Worm (Caenorhabditis elegans) whole organism, L1 larva: Measurements from ENCODE around the gene bcl-11.
A peak's percentile ranks its signal among the peaks of the same experiment; 100 is the strongest.

Experiments
- C16A3.4 ChIP-seq: fragments of 150-350 bp; optimal IDR thresholded peaks from 2 replicates; lab custom pipeline; 2014; ENCODE audit warnings: missing biosample characterization, missing genetic modification characterization
- C34B4.2 ChIP-seq: sonication (generic microtip); optimal IDR thresholded peaks from 2 replicates; lab custom pipeline; 2017; ENCODE audit warnings: mild to moderate bottlenecking, missing genetic modification characterization, missing compliant biosample characterization
- F16B12.6 ChIP-seq: fragments of 150-350 bp; optimal IDR thresholded peaks from 2 replicates; lab custom pipeline; 2014; ENCODE audit warnings: missing biosample characterization, missing genetic modification characterization
- aha-1 ChIP-seq: fragments of 150-350 bp; optimal IDR thresholded peaks from 2 replicates; lab custom pipeline; 2014; ENCODE audit warnings: missing biosample characterization, missing genetic modification characterization
- aly-2 ChIP-seq: fragments of 150-350 bp; optimal IDR thresholded peaks from 2 replicates; lab custom pipeline; 2014; ENCODE audit warnings: missing biosample characterization, missing genetic modification characterization
- ceh-8 ChIP-seq: fragments of 200-800 bp; sonication (Bioruptor generic); optimal IDR thresholded peaks from 2 replicates; lab custom pipeline; 2018; ENCODE audit warnings: mild to moderate bottlenecking, missing genetic modification characterization, moderate library complexity, missing compliant biosample characterization
- dsc-1 ChIP-seq: sonication (generic microtip); optimal IDR thresholded peaks from 2 replicates; lab custom pipeline; 2016; ENCODE audit warnings: mild to moderate bottlenecking, missing genetic modification characterization, missing compliant biosample characterization
- efl-1 ChIP-seq, 4 experiments: fragments of 150-350 bp; optimal IDR thresholded peaks in 3 of 4; peaks in 1 of 4; 1 replicate in 1 of 4; 2 replicates in 3 of 4; lab custom pipeline; 2014; ENCODE audit warnings: missing biosample characterization in 2 of 4, missing genetic modification characterization in 2 of 4, missing genetic modification reagents in 2 of 4
- egl-13 ChIP-seq: sonication (generic microtip); optimal IDR thresholded peaks from 2 replicates; lab custom pipeline; 2016; ENCODE audit warnings: missing genotype, missing genetic modification reagents, missing genetic modification characterization, missing compliant biosample characterization
- elt-2 ChIP-seq: sonication (generic microtip); optimal IDR thresholded peaks from 2 replicates; lab custom pipeline; 2016; ENCODE audit warnings: missing genetic modification characterization, mild to moderate bottlenecking, inconsistent platforms, missing compliant biosample characterization, missing genetic modification reagents
- fkh-10 ChIP-seq: sonication (generic microtip); optimal IDR thresholded peaks from 2 replicates; lab custom pipeline; 2017; ENCODE audit warnings: missing biosample characterization, missing genetic modification reagents, missing genetic modification characterization
- hpl-2 ChIP-seq: fragments of 150-350 bp; optimal IDR thresholded peaks from 2 replicates; lab custom pipeline; 2014; ENCODE audit warnings: missing biosample characterization, missing genetic modification reagents, missing genetic modification characterization
- irx-1 ChIP-seq: sonication (generic microtip); optimal IDR thresholded peaks from 2 replicates; lab custom pipeline; 2016; ENCODE audit warnings: missing genetic modification characterization, missing compliant biosample characterization
- lin-13 ChIP-seq: fragments of 150-350 bp; optimal IDR thresholded peaks from 2 replicates; lab custom pipeline; 2014; ENCODE audit warnings: missing biosample characterization, missing genetic modification reagents, missing genetic modification characterization
- lin-14 ChIP-seq: fragments of 200-800 bp; sonication (Bioruptor generic); optimal IDR thresholded peaks from 2 replicates; lab custom pipeline; 2018; ENCODE audit warnings: mild to moderate bottlenecking, missing genetic modification characterization, moderate library complexity, missing compliant biosample characterization
- lin-35 ChIP-seq, 2 experiments: fragments of 150-350 bp; optimal IDR thresholded peaks; 2 replicates each; lab custom pipeline; 2014; ENCODE audit warnings: missing biosample characterization in 2 of 2, missing genetic modification characterization in 2 of 2, missing genetic modification reagents in 2 of 2
- mdl-1 ChIP-seq, 2 experiments: fragments of 150-350 bp; optimal IDR thresholded peaks; 2 replicates each; lab custom pipeline; 2014 to 2017; ENCODE audit warnings: missing biosample characterization in 2 of 2, missing genetic modification characterization in 2 of 2, inconsistent platforms in 1 of 2
- mep-1 ChIP-seq: fragments of 150-350 bp; optimal IDR thresholded peaks from 2 replicates; lab custom pipeline; 2014; ENCODE audit warnings: missing biosample characterization, missing genetic modification characterization
- nhr-11 ChIP-seq: fragments of 150-350 bp; optimal IDR thresholded peaks from 2 replicates; lab custom pipeline; 2014; ENCODE audit warnings: missing biosample characterization, missing genetic modification characterization
- nhr-20 ChIP-seq: sonication (generic microtip); optimal IDR thresholded peaks from 2 replicates; lab custom pipeline; 2016; ENCODE audit warnings: mild to moderate bottlenecking, missing genetic modification characterization, missing compliant biosample characterization
- nhr-237 ChIP-seq: fragments of 150-350 bp; optimal IDR thresholded peaks from 2 replicates; lab custom pipeline; 2014; ENCODE audit warnings: missing biosample characterization, missing genetic modification characterization
- nhr-71 ChIP-seq: sonication (generic microtip); optimal IDR thresholded peaks from 2 replicates; lab custom pipeline; 2016; ENCODE audit warnings: mild to moderate bottlenecking, missing genetic modification characterization, moderate library complexity, missing compliant biosample characterization
- nhr-76 ChIP-seq: sonication (generic microtip); optimal IDR thresholded peaks from 2 replicates; lab custom pipeline; 2017; ENCODE audit warnings: missing biosample characterization, missing genetic modification characterization
- pax-3 ChIP-seq: fragments of 200-800 bp; sonication (Bioruptor generic); optimal IDR thresholded peaks from 2 replicates; lab custom pipeline; 2018; ENCODE audit warnings: mild to moderate bottlenecking, missing genetic modification characterization, moderate library complexity, missing compliant biosample characterization
- sptf-1 ChIP-seq: fragments of 150-350 bp; optimal IDR thresholded peaks from 2 replicates; lab custom pipeline; 2014; ENCODE audit warnings: missing biosample characterization, missing genetic modification characterization
- tbx-2 ChIP-seq: sonication (generic microtip); optimal IDR thresholded peaks from 2 replicates; lab custom pipeline; 2016; ENCODE audit warnings: missing genetic modification characterization, missing compliant biosample characterization
- tlp-1 ChIP-seq: fragments of 150-350 bp; optimal IDR thresholded peaks from 2 replicates; lab custom pipeline; 2014; ENCODE audit warnings: missing biosample characterization, missing genetic modification characterization
- unc-86 ChIP-seq: sonication (generic microtip); optimal IDR thresholded peaks from 2 replicates; lab custom pipeline; 2016; ENCODE audit warnings: missing genetic modification characterization, missing compliant biosample characterization
- zip-4 ChIP-seq: fragments of 200-800 bp; sonication (Bioruptor generic); optimal IDR thresholded peaks from 2 replicates; lab custom pipeline; 2018; ENCODE audit warnings: mild to moderate bottlenecking, missing genetic modification characterization, moderate library complexity, missing compliant biosample characterization
- ztf-11 ChIP-seq, 2 experiments: sonication (generic microtip); optimal IDR thresholded peaks; 2 replicates each; lab custom pipeline; 2016 to 2017; ENCODE audit warnings: missing genetic modification characterization in 2 of 2, missing biosample characterization in 1 of 2, missing compliant biosample characterization in 1 of 2

bcl-11 gene

DNA sequence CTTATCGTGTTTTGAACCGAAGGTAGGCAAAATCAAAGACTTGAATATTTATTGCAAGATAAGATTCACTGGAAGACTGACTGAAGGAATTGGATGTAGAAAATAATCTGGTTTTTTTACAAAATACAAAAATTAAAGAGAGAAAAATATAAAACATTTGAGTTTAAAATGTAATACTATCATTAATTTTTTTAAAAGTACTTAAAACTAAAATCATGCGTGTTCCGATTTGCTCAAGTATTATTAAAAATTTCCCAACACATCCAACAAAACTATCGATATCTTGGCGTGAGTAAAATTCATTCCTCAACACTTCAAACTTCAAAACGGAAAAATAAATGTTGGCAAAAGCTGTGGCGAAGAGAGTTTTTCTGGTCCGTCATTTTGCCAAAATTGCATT is 34.3 kb downstream of the bcl-11 start, which contains the start of gene F57F4.1 (continued):
- TF ChIP-seq aha-1 (tag; lab: Kevin White, UChicago) (no peak), pax-3 (tag; lab: Kevin White, UChicago) (no peak), unc-86 (tag; lab: Kevin White, UChicago) (no peak), hpl-2 (GFP tag; lab: Kevin White, UChicago) (no peak)

DNA sequence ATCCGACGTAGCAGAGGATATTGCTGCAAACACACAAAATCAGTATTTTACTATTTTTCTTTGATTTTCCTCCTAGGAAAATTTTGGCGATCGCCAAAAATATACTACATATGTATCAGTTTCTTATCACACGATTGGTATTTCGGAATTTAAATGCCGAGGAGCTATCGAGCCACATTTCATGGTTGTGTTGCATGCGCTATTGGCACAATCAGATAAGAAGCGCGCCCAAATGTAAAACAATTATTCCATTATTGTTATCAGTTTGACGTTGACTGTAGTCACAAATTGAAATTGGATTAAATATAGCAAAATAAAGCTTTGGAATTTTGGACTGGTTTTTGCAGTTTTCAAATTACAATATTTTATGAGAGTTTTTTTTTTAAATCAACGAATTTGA is 43.1 kb downstream of the bcl-11 start:
- TF ChIP-seq elt-2 (tag; lab: Kevin White, UChicago) = peak; percentile 88
- no peak for TF ChIP-seq ceh-8 (GFP tag; lab: Kevin White, UChicago)
- peak; percentile 10 for TF ChIP-seq lin-14 (GFP tag; lab: Kevin White, UChicago)
- no peak for TF ChIP-seq F16B12.6 (tag; lab: Kevin White, UChicago)

DNA sequence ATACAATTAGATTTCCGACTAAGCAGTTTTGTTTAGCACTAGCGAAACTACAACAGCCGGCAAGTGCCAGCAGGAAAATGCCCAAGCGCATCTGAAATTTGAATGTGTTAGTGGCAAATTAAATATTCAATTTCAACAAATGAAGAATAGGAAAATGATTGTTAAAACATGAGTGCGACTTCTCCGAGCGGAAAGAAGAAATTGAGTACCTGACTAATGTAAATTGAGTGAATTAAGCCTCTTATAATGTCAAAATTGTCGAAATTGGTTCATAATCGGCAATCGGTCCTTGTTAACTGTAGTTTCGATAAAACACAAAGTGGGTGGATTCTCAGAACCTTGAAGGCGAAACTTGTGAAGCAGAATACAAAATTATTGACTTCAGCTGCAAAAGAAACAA is 44.0 kb downstream of the bcl-11 start, which contains the start of gene gfi-1:
Gene gfi-1, minus strand, starts transcription at position 101 of the 400 bp plus-strand sequence.
- TF ChIP-seq hpl-2 (GFP tag; lab: Kevin White, UChicago) (no peak), nhr-20 (tag; lab: Kevin White, UChicago) (no peak), nhr-76 (tag; lab: Kevin White, UChicago) (no peak), irx-1 (tag; lab: Kevin White, UChicago) (no peak), dsc-1 (tag; lab: Kevin White, UChicago) (no peak), egl-13 (tag; lab: Kevin White, UChicago) (no peak), lin-14 (GFP tag; lab: Kevin White, UChicago) (no peak)

DNA sequence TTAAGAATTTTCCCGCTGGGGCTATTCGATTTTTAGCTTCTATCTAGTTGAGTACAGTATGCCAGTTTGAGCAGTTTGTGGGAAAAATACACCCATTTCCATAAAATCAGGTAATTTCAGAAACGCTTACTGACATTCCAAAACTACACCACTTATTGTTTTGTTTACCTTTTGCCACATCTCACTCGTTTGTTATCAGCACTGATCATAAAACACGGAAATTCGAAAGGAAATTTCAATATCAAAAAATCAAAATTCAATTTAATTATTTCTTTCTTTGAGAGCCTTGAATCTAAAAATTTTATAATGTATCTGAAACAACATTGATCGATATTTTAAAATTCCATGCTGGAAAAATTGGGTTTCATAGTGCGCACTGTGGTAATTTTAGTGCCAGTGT is 44.7 kb downstream of the bcl-11 start:
- peak; percentile 22 for TF ChIP-seq elt-2 (tag; lab: Kevin White, UChicago)
- TF ChIP-seq efl-1 (optimal IDR thresholded peaks at IDR 0.05; lab: Kevin White, UChicago) = no peak
- TF ChIP-seq efl-1 (GFP tag; optimal IDR thresholded peaks at IDR 0.05 in 1 of 2; lab: Kevin White, UChicago) = peak in 1 of 2 experiments; percentile 54
- no peak for TF ChIP-seq C16A3.4 (tag; lab: Kevin White, UChicago)

DNA sequence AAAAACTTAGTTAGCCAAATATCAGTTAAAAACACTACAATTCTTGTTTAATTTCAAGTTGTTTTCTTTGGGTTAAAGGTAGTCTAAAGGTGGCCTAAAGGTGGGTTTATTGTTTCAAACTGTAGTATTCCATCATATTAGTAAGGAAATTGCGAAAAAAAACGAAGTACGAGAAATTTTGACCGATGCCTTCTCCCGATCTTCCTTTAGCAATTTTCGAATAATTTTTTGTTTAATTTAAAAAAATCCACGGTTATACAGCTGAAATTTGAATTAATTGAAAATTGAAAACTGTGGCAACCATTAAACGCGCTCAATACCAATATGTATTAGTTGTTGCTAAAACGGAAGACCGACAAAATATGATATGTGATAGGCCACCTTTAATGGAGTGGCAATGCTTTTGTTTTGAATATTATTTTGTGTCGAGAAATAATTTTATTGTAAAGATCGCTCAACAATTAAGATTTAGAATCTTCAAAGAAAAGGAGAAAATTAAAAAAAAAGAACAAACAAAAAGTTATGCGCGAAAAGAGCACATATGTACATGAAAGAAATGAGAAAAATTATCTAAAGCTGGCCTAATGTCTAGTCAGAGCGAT is 45.2 kb downstream of the bcl-11 start:
- TF ChIP-seq efl-1 (optimal IDR thresholded peaks at IDR 0.05; lab: Kevin White, UChicago) = no peak
- no peak for TF ChIP-seq efl-1 (GFP tag; optimal IDR thresholded peaks at IDR 0.05 in 1 of 2; lab: Kevin White, UChicago)
- TF ChIP-seq aly-2 (tag; lab: Kevin White, UChicago) = peak; percentile 52

DNA sequence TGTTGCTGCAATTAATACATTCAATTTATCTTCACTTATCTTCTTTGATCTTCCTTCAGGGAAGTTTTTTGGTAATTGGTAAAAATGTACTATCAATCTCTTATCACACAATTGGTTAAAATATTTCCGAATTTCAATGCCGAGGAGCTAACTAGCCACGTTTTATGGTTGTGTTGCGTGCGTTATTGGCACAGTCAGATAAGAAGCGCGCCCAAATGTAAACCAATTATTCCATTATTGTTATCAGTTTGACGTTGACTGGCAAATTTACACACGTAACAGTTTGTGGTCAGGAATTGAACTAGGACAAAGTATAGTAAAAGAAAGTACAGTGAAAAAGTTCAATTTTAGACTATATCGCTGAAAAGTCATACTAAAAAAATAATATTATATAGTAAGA is 51.8 kb downstream of the bcl-11 start:
- peak in 1 of 2 experiments; percentile 32 for TF ChIP-seq lin-35 (GFP tag; optimal IDR thresholded peaks at IDR 0.05; lab: Kevin White, UChicago)
- peak; percentile 17 for TF ChIP-seq lin-14 (GFP tag; lab: Kevin White, UChicago)
- TF ChIP-seq zip-4 (GFP tag; lab: Kevin White, UChicago) = no peak
- peak; percentile 77 for TF ChIP-seq elt-2 (tag; lab: Kevin White, UChicago)

DNA sequence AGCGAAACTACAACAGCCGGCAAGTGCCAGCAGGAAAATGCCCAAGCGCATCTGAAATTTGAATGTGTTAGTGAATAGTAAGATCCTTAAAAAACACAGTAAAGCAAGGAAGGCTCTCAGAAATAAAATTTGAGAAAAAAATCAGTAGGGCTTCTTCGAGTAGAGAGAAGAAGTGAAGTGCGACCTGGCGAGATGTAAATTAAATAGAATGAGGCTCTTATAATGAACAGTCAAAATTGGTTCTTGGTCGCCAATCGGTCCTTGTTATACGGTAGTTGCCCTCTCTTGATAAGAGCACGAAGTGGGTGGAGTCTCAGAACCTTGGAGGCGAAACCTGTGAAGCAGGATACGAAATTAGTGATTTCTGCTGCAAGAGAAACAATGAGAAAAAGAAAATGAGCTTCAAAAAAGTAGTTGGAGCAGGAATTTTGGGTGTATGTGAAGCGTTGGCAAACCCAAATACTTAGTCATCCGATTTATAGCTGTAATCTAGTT is 53.0 kb downstream of the bcl-11 start, which contains the start of gene bcf-1:
Gene bcf-1, minus strand, starts transcription at position 51 of the 495 bp plus-strand sequence.
- TF ChIP-seq sptf-1 (tag; lab: Kevin White, UChicago) (no peak), efl-1 (optimal IDR thresholded peaks at IDR 0.05; lab: Kevin White, UChicago) (no peak), efl-1 (GFP tag; optimal IDR thresholded peaks at IDR 0.05 in 1 of 2; lab: Kevin White, UChicago) (no peak), nhr-237 (no peak), ztf-11 (tag; optimal IDR thresholded peaks at IDR 0.05; lab: Kevin White, UChicago) (no peak), nhr-71 (tag; lab: Kevin White, UChicago) (no peak), fkh-10 (GFP tag; lab: Kevin White, UChicago) (no peak), elt-2 (tag; lab: Kevin White, UChicago) (peak; percentile 3)

DNA sequence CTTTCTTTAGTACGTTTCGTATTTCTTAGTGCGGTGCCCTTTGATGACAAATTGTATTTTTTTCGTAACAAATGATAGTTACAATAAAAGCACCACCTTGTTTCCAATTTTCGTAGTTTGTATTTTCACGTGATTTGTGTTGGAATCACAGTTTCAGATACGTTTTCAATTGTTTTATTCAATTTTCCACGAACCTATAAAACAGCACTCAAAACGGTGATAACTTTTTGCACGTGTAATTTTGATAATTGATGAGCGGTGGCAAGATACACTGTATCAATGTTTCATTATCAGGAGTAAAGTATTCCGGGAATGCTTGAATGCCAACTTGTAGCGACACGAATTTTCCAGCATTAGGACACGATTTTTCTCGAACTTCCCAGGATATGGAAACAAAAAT is 55.3 kb downstream of the bcl-11 start:
- TF ChIP-seq mdl-1 (tag; optimal IDR thresholded peaks at IDR 0.05; lab: Kevin White, UChicago) = peak in 1 of 2 experiments; percentile 8
- peak; percentile 8 for TF ChIP-seq lin-14 (GFP tag; lab: Kevin White, UChicago)
- peak in 1 of 2 experiments; percentile 14 for TF ChIP-seq lin-35 (GFP tag; optimal IDR thresholded peaks at IDR 0.05; lab: Kevin White, UChicago)
- TF ChIP-seq nhr-237 = no peak
- TF ChIP-seq nhr-11 = no peak
- TF ChIP-seq mep-1 = no peak
- peak; percentile 10 for TF ChIP-seq tlp-1 (tag; lab: Kevin White, UChicago)
- TF ChIP-seq elt-2 (tag; lab: Kevin White, UChicago) = peak; percentile 95
- TF ChIP-seq lin-13 (GFP tag; lab: Kevin White, UChicago) = no peak
- TF ChIP-seq tbx-2 (tag; lab: Kevin White, UChicago) = no peak
- TF ChIP-seq nhr-20 (tag; lab: Kevin White, UChicago) = peak; percentile 50
- TF ChIP-seq nhr-71 (tag; lab: Kevin White, UChicago) = peak; percentile 21
- no peak for TF ChIP-seq C34B4.2 (tag; lab: Kevin White, UChicago)
- no peak for TF ChIP-seq efl-1 (optimal IDR thresholded peaks at IDR 0.05; lab: Kevin White, UChicago)
- peak in 1 of 2 experiments; percentile 37 for TF ChIP-seq efl-1 (GFP tag; optimal IDR thresholded peaks at IDR 0.05 in 1 of 2; lab: Kevin White, UChicago)
- no peak for TF ChIP-seq fkh-10 (GFP tag; lab: Kevin White, UChicago)
